Fruit fly (Drosophila melanogaster) whole organism, wandering third instar larva: ENCODE data around the gene Sgs5.

ENCODE experiments used
- Abd-B ChIP-seq: fragments of >200 bp; optimal IDR thresholded peaks from 2 replicates; lab custom pipeline; 2017; ENCODE audit warnings: missing biosample characterization, missing genetic modification characterization
- CG9705 ChIP-seq: fragments of 200-800 bp; sonication (Bioruptor generic); optimal IDR thresholded peaks from 2 replicates; lab custom pipeline; 2018; ENCODE audit warnings: missing biosample characterization, mild to moderate bottlenecking, missing genetic modification characterization
- Dfd ChIP-seq: fragments of >200 bp; optimal IDR thresholded peaks from 2 replicates; lab custom pipeline; 2017; ENCODE audit warnings: missing biosample characterization, missing genetic modification characterization
- Dif ChIP-seq: fragments of 200-275, 200-300 bp; sonication (Bioruptor generic); optimal IDR thresholded peaks from 2 replicates; lab custom pipeline; 2018; ENCODE audit warnings: missing biosample characterization, missing genetic modification characterization; ENCODE audit not compliant: partially characterized antibody
- GATAd ChIP-seq: sonication (Bioruptor generic); optimal IDR thresholded peaks from 2 replicates; lab custom pipeline; 2016; ENCODE audit warnings: missing biosample characterization, missing genetic modification characterization
- HLH106 ChIP-seq: fragments of 200-800 bp; optimal IDR thresholded peaks from 3 replicates; lab custom pipeline; 2019; ENCODE audit warnings: missing biosample characterization, mild to moderate bottlenecking, missing genetic modification characterization, moderate library complexity
- Hnf4 ChIP-seq: fragments of 200-800 bp; sonication (Bioruptor generic); optimal IDR thresholded peaks from 2 replicates; lab custom pipeline; 2016; ENCODE audit warnings: missing biosample characterization, mild to moderate bottlenecking, missing genetic modification characterization
- Hr78 ChIP-seq: fragments of >200 bp; optimal IDR thresholded peaks from 2 replicates; lab custom pipeline; 2017; ENCODE audit warnings: missing biosample characterization, missing genetic modification characterization
- Hr83 ChIP-seq: fragments of 200-300 bp; sonication (Bioruptor generic); optimal IDR thresholded peaks from 2 replicates; lab custom pipeline; 2016; ENCODE audit warnings: missing biosample characterization, mild to moderate bottlenecking, missing genetic modification characterization, moderate library complexity; ENCODE audit not compliant: poor library complexity, severe bottlenecking
- Myc ChIP-seq: fragments of >200 bp; optimal IDR thresholded peaks from 2 replicates; lab custom pipeline; 2017
- N ChIP-seq: fragments of >200 bp; optimal IDR thresholded peaks from 2 replicates; lab custom pipeline; 2018; ENCODE audit warnings: missing biosample characterization, missing external identifiers, missing genetic modification characterization
- OdsH ChIP-seq: fragments of 200-800 bp; sonication (Bioruptor generic); optimal IDR thresholded peaks from 2 replicates; lab custom pipeline; 2016; ENCODE audit warnings: missing biosample characterization, mild to moderate bottlenecking, missing genetic modification characterization
- Rel ChIP-seq, 2 experiments: fragments of 200-800 bp; sonication (Bioruptor generic) in 1 of 2; optimal IDR thresholded peaks; 2 replicates in 1 of 2; 3 replicates in 1 of 2; lab custom pipeline; 2016 to 2019; ENCODE audit warnings: mild to moderate bottlenecking in 2 of 2, missing biosample characterization in 2 of 2, missing genetic modification characterization in 2 of 2, moderate library complexity in 1 of 2
- Sp1 ChIP-seq: fragments of 200-800 bp; sonication (Bioruptor generic); optimal IDR thresholded peaks from 3 replicates; lab custom pipeline; 2019; ENCODE audit warnings: missing biosample characterization, mild to moderate bottlenecking, missing genetic modification characterization, moderate library complexity
- Vsx2 ChIP-seq: fragments of 200-300, 225-300 bp; sonication (Bioruptor generic); optimal IDR thresholded peaks from 2 replicates; lab custom pipeline; 2018; ENCODE audit warnings: missing biosample characterization, missing genetic modification characterization; ENCODE audit not compliant: partially characterized antibody
- br ChIP-seq: fragments of 200-800 bp; sonication (Bioruptor generic); optimal IDR thresholded peaks from 2 replicates; lab custom pipeline; 2016; ENCODE audit warnings: missing biosample characterization, missing genetic modification characterization
- brk ChIP-seq: fragments of 200-800 bp; sonication (Bioruptor generic); optimal IDR thresholded peaks from 2 replicates; lab custom pipeline; 2016; ENCODE audit warnings: missing biosample characterization, mild to moderate bottlenecking, missing genetic modification characterization
- dmrt93B ChIP-seq: fragments of 200-800 bp; sonication (Bioruptor generic); optimal IDR thresholded peaks from 2 replicates; lab custom pipeline; 2018; ENCODE audit warnings: missing biosample characterization, mild to moderate bottlenecking, missing genetic modification characterization
- dsf ChIP-seq: sonication (Bioruptor generic); optimal IDR thresholded peaks from 2 replicates; lab custom pipeline; 2016; ENCODE audit warnings: missing biosample characterization, missing genetic modification characterization, borderline replicate concordance
- ey ChIP-seq: fragments of 200-800 bp; sonication (Bioruptor generic); optimal IDR thresholded peaks from 2 replicates; lab custom pipeline; 2016; ENCODE audit warnings: missing biosample characterization, missing genetic modification characterization
- foxo ChIP-seq, 2 experiments: fragments of 200-800 bp; sonication (Bioruptor generic); optimal IDR thresholded peaks; 2 replicates in 1 of 2; 3 replicates in 1 of 2; lab custom pipeline; 2016 to 2017; ENCODE audit warnings: missing biosample characterization in 2 of 2, missing genetic modification characterization in 2 of 2
- fru ChIP-seq: fragments of 200-800 bp; sonication (Bioruptor generic); optimal IDR thresholded peaks from 3 replicates; lab custom pipeline; 2016; ENCODE audit warnings: missing biosample characterization, mild to moderate bottlenecking, missing genetic modification characterization
- h ChIP-seq: fragments of 200-800 bp; sonication (Bioruptor generic); optimal IDR thresholded peaks from 3 replicates; lab custom pipeline; 2016; ENCODE audit warnings: missing biosample characterization, mild to moderate bottlenecking, missing genetic modification characterization
- lola ChIP-seq: fragments of >200 bp; optimal IDR thresholded peaks from 2 replicates; lab custom pipeline; 2017; ENCODE audit warnings: missing biosample characterization, missing genetic modification characterization
- psq ChIP-seq: fragments of 200-800 bp; sonication (Bioruptor generic); optimal IDR thresholded peaks from 3 replicates; lab custom pipeline; 2017; ENCODE audit warnings: missing biosample characterization, mild to moderate bottlenecking, missing genetic modification characterization, moderate library complexity
- rgr ChIP-seq: fragments of 200-800 bp; sonication (Bioruptor generic); optimal IDR thresholded peaks from 3 replicates; lab custom pipeline; 2016; ENCODE audit warnings: missing biosample characterization, mild to moderate bottlenecking, missing genetic modification characterization
- sage ChIP-seq: fragments of 200-800 bp; sonication (Bioruptor generic); optimal IDR thresholded peaks from 2 replicates; lab custom pipeline; 2016; ENCODE audit warnings: missing biosample characterization, mild to moderate bottlenecking, missing genetic modification characterization
- sv ChIP-seq: fragments of 200-800 bp; sonication (Bioruptor generic); optimal IDR thresholded peaks from 3 replicates; lab custom pipeline; 2016; ENCODE audit warnings: missing biosample characterization, missing genetic modification characterization
- tai ChIP-seq: sonication (Bioruptor generic); optimal IDR thresholded peaks from 2 replicates; lab custom pipeline; 2016; ENCODE audit warnings: missing biosample characterization, missing genetic modification characterization
- woc ChIP-seq: sonication (Bioruptor generic); optimal IDR thresholded peaks from 2 replicates; lab custom pipeline; 2016; ENCODE audit warnings: missing biosample characterization, mild to moderate bottlenecking, missing genetic modification characterization

Sgs5 gene

DNA sequence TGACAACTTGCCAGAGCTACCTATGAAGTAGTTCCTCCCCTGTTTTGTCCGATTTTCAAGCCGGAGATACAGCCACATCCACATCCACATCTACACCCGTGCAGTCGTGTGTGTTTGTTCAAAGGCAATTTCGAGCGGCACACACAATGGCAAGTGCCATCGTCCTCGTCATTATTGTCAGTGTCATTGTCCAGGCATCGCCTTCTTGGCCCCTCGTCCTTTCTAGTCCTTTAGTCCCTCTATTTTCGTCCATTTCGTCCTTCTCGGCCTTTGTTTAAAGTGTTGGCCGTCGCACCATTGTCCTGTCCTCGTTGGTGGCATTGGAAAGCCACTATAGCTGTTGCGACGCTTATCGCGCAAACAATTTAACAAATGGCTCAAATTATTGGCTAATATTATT is 7.8 kb downstream of the Sgs5 start:
- no peak for TF ChIP-seq GATAd (GFP tag; lab: Kevin White, UChicago)
- no peak for TF ChIP-seq lola (GFP tag; lab: Kevin White, UChicago)
- TF ChIP-seq sv = no peak
- TF ChIP-seq Hr83 (GFP tag; lab: Kevin White, UChicago) = no peak
- no peak for TF ChIP-seq Hr78 (GFP tag; lab: Kevin White, UChicago)
- no peak for TF ChIP-seq dsf

DNA sequence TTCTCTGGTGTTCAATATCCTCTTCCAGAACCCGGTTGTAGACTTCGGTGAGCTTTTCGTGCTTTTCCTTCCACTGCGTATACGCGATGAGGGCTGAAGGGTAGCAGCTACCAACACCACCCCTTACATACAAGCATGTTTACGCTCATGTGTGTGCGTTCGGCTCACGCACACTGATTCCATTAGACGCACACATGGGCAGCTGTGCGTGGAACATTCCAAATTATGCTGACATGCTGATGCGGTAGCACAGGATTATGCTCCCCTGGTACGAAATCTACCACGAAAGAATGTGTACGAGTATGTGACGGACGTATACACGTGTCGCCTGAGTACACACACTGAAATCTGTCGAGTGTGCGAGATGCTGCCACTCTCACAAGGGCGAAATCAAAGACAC is 8.6 kb downstream of the Sgs5 start:
- TF ChIP-seq CG9705 (GFP tag; lab: Kevin White, UChicago) (no peak), sv (no peak), Vsx2 (GFP tag; lab: Kevin White, UChicago) (peak; percentile 80), br (GFP tag; lab: Kevin White, UChicago) (no peak), Abd-B (GFP tag; lab: Kevin White, UChicago) (no peak), sage (no peak), GATAd (GFP tag; lab: Kevin White, UChicago) (no peak), rgr (GFP tag; lab: Kevin White, UChicago) (no peak)
- TF ChIP-seq, all 38 proteins: peak for 1

DNA sequence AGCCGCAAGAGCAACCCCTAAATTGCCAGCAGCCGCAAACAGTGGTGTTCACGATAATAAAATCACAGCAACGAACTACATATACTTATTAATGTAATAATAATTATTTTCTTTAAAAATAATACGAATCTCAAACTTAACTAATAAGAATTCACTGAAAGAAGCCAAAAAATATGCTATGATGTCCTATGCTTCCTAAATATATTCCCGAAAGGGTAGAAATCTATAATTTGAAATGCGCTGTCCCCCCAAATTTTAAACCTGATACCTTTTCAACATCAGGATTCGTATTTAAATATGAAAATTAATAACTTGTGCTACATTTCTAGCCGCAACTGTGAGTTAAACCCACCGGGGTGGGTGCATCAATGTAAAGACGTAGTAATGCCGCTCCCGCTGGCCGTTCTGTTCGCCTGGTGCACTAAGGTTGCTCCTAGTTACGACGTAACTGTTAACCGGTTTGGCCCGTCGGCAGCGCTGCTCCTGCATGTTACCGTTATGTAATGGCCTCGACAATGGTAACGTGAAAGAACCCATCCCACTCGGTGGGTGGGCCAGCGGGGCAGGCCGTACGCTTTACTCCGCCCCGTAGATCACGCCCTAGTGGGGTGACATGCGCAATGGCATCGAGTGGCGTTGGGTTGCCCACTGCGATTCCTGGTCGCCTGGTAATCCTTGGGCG is 9.2 kb downstream of the Sgs5 start:
- TF ChIP-seq Dif (GFP tag; lab: Kevin White, UChicago) = peak; percentile 4
- TF ChIP-seq OdsH (GFP tag; lab: Kevin White, UChicago) = peak; percentile 22
- TF ChIP-seq CG9705 (GFP tag; lab: Kevin White, UChicago) = peak; percentile 26
- TF ChIP-seq woc (GFP tag; lab: Kevin White, UChicago) = peak; percentile 25
- peak; percentile 78 for TF ChIP-seq Sp1
- TF ChIP-seq dmrt93B (GFP tag; lab: Kevin White, UChicago) = peak; percentile 51
- no peak for TF ChIP-seq N (GFP tag; lab: Kevin White, UChicago)
- TF ChIP-seq br (GFP tag; lab: Kevin White, UChicago) = no peak
- peak; percentile 33 for TF ChIP-seq rgr (GFP tag; lab: Kevin White, UChicago)
- TF ChIP-seq HLH106 = peak; percentile 71
- peak in 1 of 2 experiments; percentile 37 for TF ChIP-seq foxo (GFP tag; optimal IDR thresholded peaks at IDR 0.05; lab: Kevin White, UChicago)
- TF ChIP-seq Rel (GFP tag; optimal IDR thresholded peaks at IDR 0.05; lab: Kevin White, UChicago) = no peak
- peak; percentile 14 for TF ChIP-seq Rel (tag; optimal IDR thresholded peaks at IDR 0.05; lab: Kevin White, UChicago)
- no peak for TF ChIP-seq brk (GFP tag; lab: Kevin White, UChicago)
- no peak for TF ChIP-seq Dfd
- TF ChIP-seq Hr83 (GFP tag; lab: Kevin White, UChicago) = no peak
- peak; percentile 33 for TF ChIP-seq h (GFP tag; lab: Kevin White, UChicago)
- TF ChIP-seq psq (GFP tag; lab: Kevin White, UChicago) = peak; percentile 57
- no peak for TF ChIP-seq Myc (lab: Kevin White, UChicago)
- TF ChIP-seq ey = no peak

DNA sequence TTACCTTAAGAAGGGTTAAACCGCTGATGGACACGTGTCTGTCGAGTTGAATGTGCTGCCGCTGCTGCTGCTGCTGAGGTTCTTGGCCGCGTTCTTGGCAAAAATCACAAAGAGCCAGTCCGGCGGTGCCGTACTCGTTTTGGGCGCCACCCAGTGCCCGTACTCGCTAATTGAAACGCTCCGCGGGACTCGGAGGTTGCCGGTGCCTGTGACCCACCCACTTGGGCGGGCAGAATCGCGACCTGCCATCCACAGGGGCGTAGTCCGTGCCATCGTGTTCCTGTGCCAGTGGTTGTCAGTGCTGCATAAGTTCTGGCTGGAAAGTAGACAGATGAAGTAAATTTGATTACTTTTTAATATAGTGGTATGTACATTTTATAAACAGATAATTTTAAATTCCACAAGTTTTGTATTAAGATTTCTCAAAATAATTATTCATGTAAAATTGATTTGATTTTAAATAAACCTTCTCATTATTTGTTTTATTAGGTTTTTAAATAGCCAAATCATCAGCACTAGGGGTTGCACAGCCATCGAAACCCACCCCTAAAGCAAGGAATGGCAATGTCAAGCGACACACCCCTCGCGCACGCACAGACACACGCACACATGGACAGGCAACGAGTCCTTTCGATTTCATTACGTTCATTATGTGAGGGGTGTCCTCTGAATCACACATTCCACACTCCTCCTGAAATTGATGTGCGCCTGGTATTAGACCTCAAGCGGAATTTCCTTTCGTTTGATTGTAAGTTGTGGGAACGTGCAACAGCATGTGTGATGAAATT is 9.9 kb downstream of the Sgs5 start:
- TF ChIP-seq psq (GFP tag; lab: Kevin White, UChicago) (no peak), HLH106 (peak; percentile 1), Myc (lab: Kevin White, UChicago) (peak; percentile 67), Abd-B (GFP tag; lab: Kevin White, UChicago) (no peak), Dif (GFP tag; lab: Kevin White, UChicago) (no peak), woc (GFP tag; lab: Kevin White, UChicago) (peak; percentile 46), CG9705 (GFP tag; lab: Kevin White, UChicago) (no peak), Vsx2 (GFP tag; lab: Kevin White, UChicago) (peak; percentile 51), Hnf4 (GFP tag; lab: Kevin White, UChicago) (no peak), N (GFP tag; lab: Kevin White, UChicago) (no peak)

DNA sequence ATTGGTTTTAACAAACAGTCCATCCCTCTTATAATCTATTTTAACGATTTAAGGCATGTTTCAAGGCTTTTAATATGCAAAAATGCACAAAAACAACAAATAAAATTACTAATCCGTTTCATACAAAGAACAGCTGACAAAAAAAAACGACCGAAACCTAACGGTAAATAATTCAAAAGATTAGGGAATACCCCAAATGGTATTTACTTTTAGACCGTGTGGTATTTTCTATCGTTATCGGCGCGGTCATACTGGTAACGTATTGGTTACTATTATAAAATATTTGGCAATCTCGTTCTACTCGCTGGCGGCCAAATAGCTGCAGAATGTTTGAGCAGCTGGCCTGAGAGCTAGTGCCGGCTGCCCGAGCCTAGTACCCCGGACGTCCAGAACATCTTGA is 10.7 kb downstream of the Sgs5 start, which contains the start of gene sll:
TSS of gene sll (plus strand) at position 235 of the 400 bp plus-strand sequence.
- TF ChIP-seq HLH106 (no peak), Sp1 (no peak), Abd-B (GFP tag; lab: Kevin White, UChicago) (no peak), GATAd (GFP tag; lab: Kevin White, UChicago) (no peak), fru (GFP tag; lab: Kevin White, UChicago) (no peak), tai (GFP tag; lab: Kevin White, UChicago) (no peak)
- TF ChIP-seq, all 38 proteins: peak for 0
